Fruit fly (Drosophila melanogaster) S2 (cell line): ENCODE data around the gene UQCR-6.4L.

Experiments
- CG8478 ChIP-seq: fragments of >200 bp; optimal IDR thresholded peaks from 2 replicates; lab custom pipeline; 2018
- CTCF ChIP-seq, 2 experiments: fragments of >200 bp; optimal IDR thresholded peaks; 2 replicates each; lab custom pipeline; 2018

Gene UQCR-6.4L

DNA sequence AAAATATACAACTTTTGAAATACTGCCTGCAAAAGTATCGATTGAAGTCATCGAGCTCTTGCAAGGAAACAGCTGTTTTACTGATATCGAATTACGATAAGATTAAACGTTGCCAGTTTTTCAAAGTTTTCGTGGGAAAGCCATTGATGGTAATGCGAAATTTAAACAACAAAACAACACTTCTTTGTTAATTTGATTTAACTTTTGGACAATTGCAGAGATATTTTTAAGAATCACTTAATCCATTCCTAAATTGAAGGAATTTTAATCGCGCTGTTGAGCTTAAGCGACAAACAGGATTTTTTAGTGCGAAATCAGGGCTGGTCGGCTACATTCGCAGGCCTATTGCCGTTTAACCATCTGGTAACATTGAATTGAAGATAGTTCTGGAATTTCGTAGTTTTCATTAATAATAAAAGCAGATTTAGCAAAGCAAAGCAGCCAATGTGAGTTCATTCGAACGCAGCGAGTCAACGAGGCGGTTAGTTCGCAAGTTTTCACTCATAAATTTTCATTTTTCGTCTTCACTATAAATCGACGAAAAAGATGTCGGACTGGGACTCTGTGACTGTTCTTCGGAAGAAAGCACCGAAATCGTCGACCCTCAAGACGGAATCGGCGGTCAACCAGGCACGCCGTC is 7.9 kb downstream of the UQCR-6.4L start, which contains the start of gene mbf1:
TSS of gene mbf1 (plus strand) at position 130 of the 640 bp plus-strand sequence.
- TF ChIP-seq CG8478 = no peak
- TF ChIP-seq CTCF (optimal IDR thresholded peaks at IDR 0.05; lab: Kevin White, UChicago) = peak in 1 of 2 experiments; percentile 7

DNA sequence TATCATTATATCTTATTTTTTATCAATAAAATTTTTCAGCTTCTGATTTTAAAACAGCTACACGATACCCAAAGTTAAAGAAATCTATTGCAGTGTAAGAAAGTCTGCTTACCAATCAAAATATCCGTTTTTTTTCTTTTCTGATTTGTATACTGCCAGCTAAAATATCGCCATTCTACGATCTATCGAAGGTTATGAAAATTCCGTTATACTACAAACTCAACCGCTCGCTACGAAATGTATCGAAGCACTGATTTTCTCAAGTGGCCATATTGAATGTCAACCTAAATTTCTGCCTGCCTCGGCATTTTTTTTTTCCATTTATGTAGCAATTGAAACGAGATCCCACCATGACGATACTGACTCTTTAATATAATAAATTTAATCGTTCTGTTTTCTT is 13.5 kb downstream of the UQCR-6.4L start, which contains the start of gene nxf2:
TSS of gene nxf2 (minus strand) at position 258 of the 400 bp plus-strand sequence.
- TF ChIP-seq CTCF (optimal IDR thresholded peaks at IDR 0.05; lab: Kevin White, UChicago) (no peak), CG8478 (no peak)

- no peak for TF ChIP-seq CTCF (optimal IDR thresholded peaks at IDR 0.05; lab: Kevin White, UChicago)
- no peak for TF ChIP-seq CG8478
Measured at dm6 chr3L:16581201-16581705, 14.7 kb downstream of the UQCR-6.4L start, which contains the start of gene Smn. Gene Smn, minus strand, starts transcription at chr3L:16581547.

DNA sequence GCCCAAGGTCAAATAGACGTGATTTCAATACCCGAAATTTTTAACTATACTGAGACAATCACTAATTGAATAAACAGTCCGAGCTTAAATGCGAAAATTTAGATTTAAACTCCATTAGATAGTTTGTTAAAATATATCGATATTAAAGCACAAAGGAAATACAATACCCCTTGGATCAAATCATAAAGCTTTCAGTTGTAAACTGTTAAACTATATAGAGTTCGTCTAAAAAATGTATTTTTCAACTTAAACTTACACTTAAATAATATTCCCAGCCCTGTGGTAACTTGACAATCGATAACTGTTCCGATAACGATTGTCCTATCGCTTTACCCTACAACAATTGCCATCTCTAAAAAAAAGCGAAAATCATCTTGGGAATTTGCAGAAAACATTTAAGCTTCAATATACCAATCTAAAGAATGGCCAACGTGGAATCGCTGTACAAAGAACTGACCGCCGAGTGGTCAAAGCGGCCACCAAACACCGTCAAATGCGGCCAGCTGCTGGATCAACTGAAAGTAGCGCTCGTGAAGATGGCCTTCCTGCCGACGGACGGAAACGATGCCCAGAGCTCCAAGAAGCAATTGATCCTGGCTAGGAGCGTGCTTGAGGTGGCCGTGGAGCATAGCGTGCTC is 16.2 kb downstream of the UQCR-6.4L start, which contains the start of gene Rpn12:
TSS of gene Rpn12 (plus strand) at position 351 of the 638 bp plus-strand sequence.
- TF ChIP-seq CG8478 (no peak), CTCF (optimal IDR thresholded peaks at IDR 0.05; lab: Kevin White, UChicago) (no peak)

DNA sequence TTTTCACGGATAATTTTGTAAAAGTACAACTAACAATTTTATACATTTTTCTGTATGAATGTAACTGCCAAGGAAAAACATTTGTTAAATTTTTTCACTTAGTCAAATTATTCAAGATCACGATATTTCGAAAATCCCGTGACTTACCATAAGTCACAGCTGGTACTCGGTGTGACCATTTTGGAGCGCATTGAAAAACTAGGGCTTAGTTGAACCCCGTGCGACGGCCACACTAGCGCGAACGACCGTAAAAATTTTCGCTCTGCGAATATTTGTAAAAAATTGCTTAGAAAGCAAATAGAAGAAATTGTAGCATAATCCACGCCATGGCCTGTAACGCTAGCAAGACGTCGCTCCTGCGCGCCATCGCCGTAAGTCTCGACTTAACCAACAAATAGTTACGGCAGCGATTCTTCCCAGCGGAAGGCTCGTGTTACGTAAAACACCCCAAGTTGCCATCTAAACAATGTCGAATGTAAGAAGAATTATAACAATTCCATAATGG is 17.6 kb downstream of the UQCR-6.4L start, which contains the start of gene UQCR-C2:
TSS of gene UQCR-C2 (plus strand) at position 51 of the 505 bp plus-strand sequence.
- no peak for TF ChIP-seq CG8478
- TF ChIP-seq CTCF (optimal IDR thresholded peaks at IDR 0.05; lab: Kevin White, UChicago) = peak in 1 of 2 experiments; percentile 44

DNA sequence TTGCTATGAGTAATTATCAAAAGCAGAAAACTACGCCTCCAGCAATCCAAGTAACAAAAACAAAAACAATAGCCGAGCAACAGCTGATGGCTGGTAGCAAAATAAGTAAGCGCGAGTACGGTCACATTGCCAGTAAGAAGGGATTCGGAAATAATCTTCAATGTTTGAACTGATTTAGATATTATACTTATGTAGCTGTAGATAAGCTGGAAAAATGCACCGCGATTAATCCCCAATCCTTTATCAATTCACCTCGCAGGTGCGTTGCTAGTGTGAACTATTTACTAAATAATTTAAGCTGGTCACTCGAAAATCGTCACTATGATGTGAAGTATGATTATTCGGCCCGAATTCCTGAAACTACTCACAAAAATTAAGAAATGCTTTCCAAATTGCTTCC is 20.4 kb downstream of the UQCR-6.4L start, which contains the start of the genes Syx8 and CG32163:
TSS of gene Syx8 (minus strand) at position 69 of the 400 bp plus-strand sequence.
TSS of gene CG32163 (plus strand) at position 169 of the 400 bp plus-strand sequence.
- TF ChIP-seq CG8478 (no peak), CTCF (optimal IDR thresholded peaks at IDR 0.05; lab: Kevin White, UChicago) (no peak)

DNA sequence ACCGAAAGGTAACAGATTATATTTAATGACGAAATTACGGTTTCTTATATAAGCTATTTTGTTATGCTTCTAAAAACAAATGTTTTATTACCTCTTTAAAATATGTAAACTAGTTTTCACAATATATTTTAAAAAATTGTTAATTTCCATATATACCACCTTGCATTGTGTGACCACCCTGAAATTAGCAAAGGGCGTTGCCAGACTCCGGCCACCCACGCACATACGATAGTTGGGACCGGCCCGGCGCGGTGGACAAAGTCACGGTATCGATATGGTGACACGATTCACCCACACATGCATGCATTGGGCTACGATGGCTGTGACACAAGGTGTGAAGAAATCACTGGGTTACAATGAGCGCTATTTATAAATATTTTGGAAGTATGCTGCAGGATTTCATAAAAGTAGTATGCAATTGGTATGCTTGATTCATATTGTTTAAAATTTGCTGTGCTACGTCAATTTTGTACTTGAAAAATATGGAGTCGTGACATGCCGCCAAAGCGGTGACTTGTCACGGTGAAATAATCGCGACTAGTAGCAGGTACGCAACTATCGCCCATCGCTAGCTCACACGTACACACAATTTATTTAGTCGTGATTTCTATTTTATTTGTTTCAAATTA is 21.6 kb downstream of the UQCR-6.4L start:
- no peak for TF ChIP-seq CG8478
- TF ChIP-seq CTCF (optimal IDR thresholded peaks at IDR 0.05; lab: Kevin White, UChicago) = peak in 1 of 2 experiments; percentile 31

dm6 chr3L:16590860-16591259 is 24.3 kb downstream of the UQCR-6.4L start, which contains the start of gene tra:
Gene tra, minus strand, starts transcription at chr3L:16591050.
- TF ChIP-seq CTCF (optimal IDR thresholded peaks at IDR 0.05; lab: Kevin White, UChicago) (no peak), CG8478 (no peak)

DNA sequence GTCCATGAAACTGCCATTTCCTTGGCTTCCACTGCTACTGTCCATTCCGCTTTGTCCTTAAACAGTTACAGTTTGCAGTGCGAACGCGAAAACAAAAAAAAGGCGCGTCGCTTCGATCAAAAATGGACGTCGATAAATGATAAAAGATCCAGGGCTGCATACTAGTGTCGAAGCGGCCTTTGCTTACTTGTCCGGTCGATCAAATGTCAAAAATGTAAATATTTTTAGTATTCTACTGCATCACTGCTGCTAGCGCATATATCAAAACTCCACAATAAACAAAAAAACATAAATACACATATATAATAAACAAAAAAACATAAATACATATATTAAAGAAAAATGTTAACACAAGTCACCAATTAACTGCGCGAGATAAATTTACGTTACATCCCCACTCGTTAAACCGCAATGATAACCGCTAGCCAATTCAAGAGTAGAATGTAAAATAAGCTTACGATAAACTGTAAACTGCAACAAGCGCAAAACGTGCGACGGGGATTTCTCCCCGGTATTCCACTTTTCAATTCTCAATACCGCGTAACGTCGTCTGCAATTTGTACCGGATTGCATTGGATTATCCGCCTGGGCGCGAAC is 28.5 kb downstream of the UQCR-6.4L start, which contains the start of the genes spd-2 and Apl:
TSS of gene spd-2 (minus strand) at position 93 of the 597 bp plus-strand sequence.
TSS of gene Apl (plus strand) at position 260 of the 597 bp plus-strand sequence.
- no peak for TF ChIP-seq CG8478
- TF ChIP-seq CTCF (optimal IDR thresholded peaks at IDR 0.05; lab: Kevin White, UChicago) = no peak

- TF ChIP-seq CG8478 (no peak), CTCF (optimal IDR thresholded peaks at IDR 0.05; lab: Kevin White, UChicago) (no peak)
Measured at dm6 chr3L:16602736-16603144, 36.2 kb downstream of the UQCR-6.4L start, which contains the start of gene Arts. Gene Arts, plus strand, starts transcription at chr3L:16602851.

dm6 chr3L:16609120-16609519 is 42.6 kb downstream of the UQCR-6.4L start, which contains the start of gene CG4098:
Gene CG4098, minus strand, starts transcription at chr3L:16609347.
- TF ChIP-seq CTCF (optimal IDR thresholded peaks at IDR 0.05; lab: Kevin White, UChicago) = no peak
- no peak for TF ChIP-seq CG8478

dm6 chr3L:16610201-16610600 is 43.7 kb downstream of the UQCR-6.4L start, which contains the start of gene Prosbeta6:
Gene Prosbeta6, minus strand, starts transcription at chr3L:16610418.
- TF ChIP-seq CTCF (optimal IDR thresholded peaks at IDR 0.05; lab: Kevin White, UChicago) (peak in 1 of 2 experiments; percentile 5), CG8478 (no peak)

dm6 chr3L:16612152-16612551 is 45.6 kb downstream of the UQCR-6.4L start, which contains the start of gene CG4101:
Gene CG4101, plus strand, starts transcription at chr3L:16612486.
- TF ChIP-seq CTCF (optimal IDR thresholded peaks at IDR 0.05; lab: Kevin White, UChicago) (no peak), CG8478 (no peak)

dm6 chr3L:16612972-16613371 is 46.4 kb downstream of the UQCR-6.4L start:
- TF ChIP-seq CG8478 = no peak
- TF ChIP-seq CTCF (optimal IDR thresholded peaks at IDR 0.05; lab: Kevin White, UChicago) = no peak
